Fruit fly (Drosophila melanogaster): ENCODE data around the gene CG14983.

The CG14983 gene

DNA sequence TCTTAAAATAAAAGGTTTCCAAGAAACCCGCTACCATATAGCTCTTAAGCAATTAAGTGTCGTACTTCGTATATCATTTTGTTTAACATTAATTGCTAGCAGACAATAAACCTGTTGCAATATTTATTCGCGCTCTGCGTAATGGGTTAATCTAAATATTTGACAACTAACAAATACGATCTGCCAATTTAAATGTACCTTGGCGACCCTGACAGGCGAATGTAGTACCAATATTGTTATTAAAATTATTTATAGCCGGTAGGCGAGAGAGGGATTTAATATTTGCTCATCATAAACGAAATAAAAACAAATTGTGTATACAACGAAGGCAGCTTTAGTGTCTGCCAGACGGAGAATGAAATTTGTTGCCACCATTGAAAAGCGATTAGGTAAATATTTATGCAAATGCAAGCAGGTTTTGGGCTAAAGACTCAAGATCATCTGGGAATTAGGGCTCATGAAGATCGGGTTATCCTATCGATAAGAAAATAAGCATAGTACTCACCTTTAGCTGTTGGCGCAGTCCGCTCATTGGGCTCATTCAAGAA is 16.3 kb downstream of the CG14983 start (continued):
- peak; percentile 23 for TF ChIP-seq odd (GFP tag; optimal IDR thresholded peaks at IDR 0.05)
- TF ChIP-seq CG10979 (tag; optimal IDR thresholded peaks at IDR 0.05) = no peak
- peak; percentile 54 for TF ChIP-seq CG17568 (GFP tag; optimal IDR thresholded peaks at IDR 0.05)
- peak; percentile 48 for TF ChIP-seq CG6813 (GFP tag; optimal IDR thresholded peaks at IDR 0.05)
- no peak for TF ChIP-seq ftz-f1 (GFP tag; optimal IDR thresholded peaks at IDR 0.05)
- TF ChIP-seq Six4 (GFP tag; optimal IDR thresholded peaks at IDR 0.05) = no peak

DNA sequence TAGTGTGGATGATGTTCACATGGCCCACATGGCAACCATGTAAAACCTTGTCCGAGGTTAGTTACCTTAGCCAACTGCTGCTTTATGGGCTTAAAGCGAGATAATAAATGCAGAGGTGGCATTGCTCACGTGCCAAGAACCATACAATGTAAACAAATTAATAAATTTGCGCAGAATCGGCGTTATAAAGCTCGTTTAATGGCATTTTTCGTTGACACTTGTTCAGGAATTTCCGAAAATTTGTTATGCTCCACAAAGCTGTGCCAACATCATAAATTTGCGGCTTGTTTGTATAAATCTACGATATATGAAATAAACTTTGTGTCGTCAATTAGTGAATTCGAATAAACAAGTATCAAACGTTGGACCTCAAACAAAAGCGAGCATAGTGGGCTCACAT is 17.3 kb downstream of the CG14983 start:
- peak; percentile 15 for TF ChIP-seq Fer1 (GFP tag; optimal IDR thresholded peaks at IDR 0.05)
- peak; percentile 12 for TF ChIP-seq Fer3 (tag; optimal IDR thresholded peaks at IDR 0.05)
- peak; percentile 52 for TF ChIP-seq Hmr (GFP tag; optimal IDR thresholded peaks at IDR 0.05)
- TF ChIP-seq CG8290 (GFP tag; optimal IDR thresholded peaks at IDR 0.05) = no peak
- peak in 1 of 2 experiments; percentile 14 for TF ChIP-seq CG8290 (tag; optimal IDR thresholded peaks at IDR 0.05)
- peak; percentile 19 for TF ChIP-seq CG15514 (GFP tag; optimal IDR thresholded peaks at IDR 0.05)
- TF ChIP-seq caup (GFP tag; optimal IDR thresholded peaks at IDR 0.05; ENCODE audit: severe bottlenecking) = peak; percentile 25
- peak; percentile 6 for TF ChIP-seq CG10543 (GFP tag; optimal IDR thresholded peaks at IDR 0.05)
- peak; percentile 42 for TF ChIP-seq sens (GFP tag)
- TF ChIP-seq schlank (tag; optimal IDR thresholded peaks at IDR 0.05) = peak; percentile 15
- TF ChIP-seq CG2678 (tag; optimal IDR thresholded peaks at IDR 0.05) = peak; percentile 14
- no peak for TF ChIP-seq ems (GFP tag; optimal IDR thresholded peaks at IDR 0.05)
- TF ChIP-seq sd (tag; optimal IDR thresholded peaks at IDR 0.05) = peak; percentile 91
- TF ChIP-seq CG10267 (tag; optimal IDR thresholded peaks at IDR 0.05) = no peak
- peak; percentile 5 for TF ChIP-seq CG2120 (GFP tag; optimal IDR thresholded peaks at IDR 0.05)
- TF ChIP-seq CG6765 (GFP tag; optimal IDR thresholded peaks at IDR 0.05) = peak; percentile 41
- TF ChIP-seq CG11696 (GFP tag; IDR thresholded peaks at IDR 0.05) = no peak
- peak; percentile 64 for TF ChIP-seq cwo (GFP tag; optimal IDR thresholded peaks at IDR 0.05)
- peak; percentile 24 for TF ChIP-seq B-H2 (GFP tag; optimal IDR thresholded peaks at IDR 0.05)
- no peak for TF ChIP-seq CG10366 (GFP tag; IDR thresholded peaks at IDR 0.05)
- peak; percentile 0 for TF ChIP-seq fd3F (GFP tag; optimal IDR thresholded peaks at IDR 0.05)
- peak; percentile 38 for TF ChIP-seq lab (GFP tag; optimal IDR thresholded peaks at IDR 0.05)
- TF ChIP-seq CG3065 (GFP tag; optimal IDR thresholded peaks at IDR 0.05) = no peak
- peak; percentile 51 for TF ChIP-seq CG18599 (GFP tag; optimal IDR thresholded peaks at IDR 0.05)

DNA sequence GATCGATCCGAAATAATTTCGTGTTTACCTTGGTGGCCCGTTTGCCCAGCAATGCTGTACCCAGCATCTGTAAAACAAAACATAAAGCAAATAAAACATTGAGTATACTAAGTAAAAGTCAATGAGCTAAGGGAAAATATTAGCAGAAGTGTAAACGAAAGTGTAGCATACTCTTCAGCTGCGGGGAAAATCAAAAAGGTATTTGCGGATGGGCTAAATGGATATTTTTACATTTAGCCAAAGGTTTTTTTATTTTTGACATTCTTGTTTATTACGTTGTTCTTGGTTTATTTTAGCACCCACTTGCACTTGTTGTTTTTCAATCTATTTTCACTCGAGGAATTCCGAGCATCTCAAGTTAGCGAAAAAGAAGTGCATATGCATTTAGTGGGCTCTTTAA is 18.2 kb downstream of the CG14983 start:
- TF ChIP-seq Doc2 (GFP tag; IDR thresholded peaks at IDR 0.05) = no peak
- no peak for TF ChIP-seq Side (GFP tag; optimal IDR thresholded peaks at IDR 0.05)
- TF ChIP-seq cg (GFP tag; optimal IDR thresholded peaks at IDR 0.05) = no peak
- TF ChIP-seq crol (GFP tag; IDR thresholded peaks at IDR 0.05) = no peak
- no peak for TF ChIP-seq CG11398 (GFP tag; optimal IDR thresholded peaks at IDR 0.05)
- TF ChIP-seq CG17829 (tag; optimal IDR thresholded peaks at IDR 0.05) = no peak
- TF ChIP-seq mld (GFP tag; IDR thresholded peaks at IDR 0.05; ENCODE audit: partially characterized antibody) = no peak
- no peak for TF ChIP-seq fu2 (GFP tag; optimal IDR thresholded peaks at IDR 0.05)
- TF ChIP-seq ranshi (GFP tag; IDR thresholded peaks at IDR 0.05) = no peak
- no peak for TF ChIP-seq salm (tag; optimal IDR thresholded peaks at IDR 0.05)
- no peak for TF ChIP-seq tna (GFP tag; IDR thresholded peaks at IDR 0.05; ENCODE audit: partially characterized antibody)
- no peak for TF ChIP-seq Sox102F (GFP tag; optimal IDR thresholded peaks at IDR 0.05)
- no peak for TF ChIP-seq Opbp (GFP tag; IDR thresholded peaks at IDR 0.05; ENCODE audit: partially characterized antibody)
- no peak for TF ChIP-seq grn (GFP tag; optimal IDR thresholded peaks at IDR 0.05)
- no peak for TF ChIP-seq Ada2b (GFP tag; IDR thresholded peaks at IDR 0.05)
- no peak for TF ChIP-seq zfh2 (GFP tag; optimal IDR thresholded peaks at IDR 0.05)
- TF ChIP-seq CG1233 (GFP tag; optimal IDR thresholded peaks at IDR 0.05) = no peak
- no peak for TF ChIP-seq CG33213 (GFP tag; optimal IDR thresholded peaks at IDR 0.05)
- no peak for TF ChIP-seq lmd (GFP tag; IDR thresholded peaks at IDR 0.05)
- no peak for TF ChIP-seq CG14667 (GFP tag; IDR thresholded peaks at IDR 0.05)
